Worm (Caenorhabditis elegans) whole organism, L4 larva: ENCODE measurements around the gene C24G6.8.

Experiments used
- F49E8.2 ChIP-seq: sonication (generic microtip); optimal IDR thresholded peaks from 2 replicates; lab custom pipeline; 2016; ENCODE audit warnings: missing compliant biosample characterization, mild to moderate bottlenecking, missing genetic modification characterization, borderline replicate concordance
- T26A8.4 ChIP-seq: fragments of 200-800 bp; sonication (Bioruptor generic); IDR thresholded peaks from 2 replicates; pipeline ENCODE4 v1.3.6; 2022; ENCODE audit warnings: missing genetic modification characterization, missing compliant biosample characterization
- ZK337.2 ChIP-seq: fragments of 200-800 bp; sonication (Bioruptor generic); IDR thresholded peaks from 2 replicates; pipeline ENCODE4 v1.3.6; 2022; ENCODE audit warnings: missing genetic modification reagents, missing genetic modification characterization, missing compliant biosample characterization
- nhr-6 ChIP-seq: fragments of 150-350 bp; optimal IDR thresholded peaks from 2 replicates; lab custom pipeline; 2014; ENCODE audit warnings: missing biosample characterization, missing genetic modification characterization
- nhr-77 ChIP-seq: fragments of 150-350 bp; optimal IDR thresholded peaks from 2 replicates; lab custom pipeline; 2014; ENCODE audit warnings: missing biosample characterization, missing genetic modification characterization
- snpc-4 ChIP-seq: fragments of 150-350 bp; optimal IDR thresholded peaks from 2 replicates; lab custom pipeline; 2014; ENCODE audit warnings: missing biosample characterization, missing genetic modification characterization
- tra-1 ChIP-seq: fragments of 200-800 bp; sonication (Bioruptor generic); IDR thresholded peaks from 2 replicates; pipeline ENCODE4 v1.3.6; 2022; ENCODE audit warnings: missing genetic modification reagents, missing genetic modification characterization, missing compliant biosample characterization

ce11 chrV:5576008-5576407 is 40.3 kb upstream of the C24G6.8 start:
- TF ChIP-seq F49E8.2, result no peak
- peak; percentile 80 for TF ChIP-seq T26A8.4 (GFP tag; lab: Robert Waterston, UW)
- peak; percentile 91 for TF ChIP-seq snpc-4 (tag; lab: Kevin White, UChicago)
- TF ChIP-seq nhr-77, result peak; percentile 25
- TF ChIP-seq tra-1 (GFP tag; lab: Robert Waterston, UW), result 0 out of 2 replicates have a peak, but pooled peaks have one; percentile 18
- no peak for TF ChIP-seq ZK337.2 (GFP tag; lab: Robert Waterston, UW)
- peak; percentile 9 for TF ChIP-seq nhr-6 (tag; lab: Kevin White, UChicago)
